Fruit fly (Drosophila melanogaster) ovary, adult (tissue): Measurements from ENCODE around the gene CYLD.

Experiments used
- CG17801 ChIP-seq: fragments of 200-800 bp; optimal IDR thresholded peaks from 2 replicates; lab custom pipeline; 2019; ENCODE audit warnings: missing biosample characterization, mild to moderate bottlenecking, missing genetic modification characterization, moderate library complexity; ENCODE audit not compliant: partially characterized antibody

CYLD gene

DNA sequence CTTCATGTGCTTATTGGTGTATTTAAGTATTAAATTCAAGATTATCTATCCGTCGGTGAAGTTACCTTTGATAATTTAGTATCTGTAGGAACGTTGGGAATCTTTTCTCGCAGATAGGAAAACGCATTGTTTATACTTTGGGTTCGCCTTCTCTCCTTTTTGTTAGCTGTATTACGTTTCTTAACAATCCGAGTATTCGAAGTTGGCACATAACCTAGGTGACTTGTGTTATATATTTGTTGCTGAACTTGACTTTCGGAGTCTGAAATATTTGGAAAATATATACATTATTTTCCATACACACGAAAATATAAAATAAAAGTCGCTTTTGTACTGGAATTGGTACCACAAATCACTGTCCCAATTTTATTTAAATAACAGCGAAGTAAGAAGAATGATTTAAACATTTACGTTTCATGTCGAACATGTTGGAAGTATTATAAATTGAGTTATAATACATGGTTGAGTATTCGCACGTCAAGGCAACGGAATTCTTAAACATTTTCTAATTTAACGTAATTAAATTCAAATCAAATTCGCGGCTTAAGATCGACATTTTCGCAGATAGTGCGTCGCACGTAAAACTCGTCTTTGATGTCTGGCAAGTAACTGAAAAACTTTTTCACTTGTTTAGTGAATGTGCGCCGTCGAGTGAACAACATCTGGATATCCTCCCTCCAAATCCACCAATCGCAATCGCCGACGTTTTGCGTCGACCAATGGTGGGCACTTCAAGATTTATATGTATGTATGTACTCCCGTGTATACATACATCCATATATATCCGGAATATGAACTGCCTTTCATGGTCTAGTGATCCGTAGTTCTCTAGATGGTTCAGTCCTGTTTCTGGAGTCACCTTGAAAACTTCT is 4.6 kb downstream of the CYLD start, which contains the start of gene Hand:
Hand (minus strand) TSS at position 588 of the 872 bp plus-strand sequence.
- TF ChIP-seq CG17801, result no peak

DNA sequence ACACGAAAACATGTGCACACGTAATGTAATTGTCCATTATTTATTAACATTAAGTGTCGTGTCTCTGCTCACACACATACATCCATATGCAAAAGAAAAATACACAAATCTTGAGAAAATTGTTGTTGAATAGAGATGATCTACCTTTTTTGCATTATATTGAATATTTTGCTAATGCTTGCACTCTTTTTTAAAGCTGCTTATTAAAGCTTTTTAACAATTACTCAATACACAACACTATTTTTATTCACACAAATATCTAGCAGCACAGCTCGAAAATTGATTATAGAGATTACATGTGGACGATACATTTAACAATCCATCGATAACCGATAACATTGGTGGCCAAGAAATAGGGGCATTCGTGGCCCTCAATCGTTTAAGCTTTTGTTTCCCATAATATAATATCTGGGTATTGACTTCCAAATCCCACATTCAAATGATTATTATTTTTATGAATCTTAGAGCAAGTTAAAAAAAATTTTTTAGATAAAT is 7.5 kb downstream of the CYLD start, which contains the start of gene Ufd4:
Ufd4 (minus strand) TSS at position 300 of the 495 bp plus-strand sequence.
- TF ChIP-seq CG17801, result peak; percentile 65

DNA sequence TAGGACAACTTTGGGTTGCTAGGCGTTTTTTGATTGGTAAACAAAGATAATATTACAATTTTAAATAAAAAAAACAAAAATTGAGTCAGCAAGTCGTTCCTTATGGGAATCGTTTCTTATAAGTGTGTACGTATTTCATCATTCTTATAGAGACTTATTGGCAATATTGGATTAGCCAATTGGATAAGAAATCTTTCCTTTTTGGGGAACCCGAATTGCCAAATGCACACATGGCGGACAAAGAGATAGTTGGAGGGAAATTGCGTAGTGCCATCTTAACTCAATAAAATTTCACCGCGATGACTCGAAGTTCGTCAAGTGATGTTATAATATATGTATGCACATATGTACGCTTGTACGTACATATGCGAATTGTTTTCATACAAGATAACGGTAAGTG is 8.4 kb downstream of the CYLD start:
- TF ChIP-seq CG17801, result no peak

DNA sequence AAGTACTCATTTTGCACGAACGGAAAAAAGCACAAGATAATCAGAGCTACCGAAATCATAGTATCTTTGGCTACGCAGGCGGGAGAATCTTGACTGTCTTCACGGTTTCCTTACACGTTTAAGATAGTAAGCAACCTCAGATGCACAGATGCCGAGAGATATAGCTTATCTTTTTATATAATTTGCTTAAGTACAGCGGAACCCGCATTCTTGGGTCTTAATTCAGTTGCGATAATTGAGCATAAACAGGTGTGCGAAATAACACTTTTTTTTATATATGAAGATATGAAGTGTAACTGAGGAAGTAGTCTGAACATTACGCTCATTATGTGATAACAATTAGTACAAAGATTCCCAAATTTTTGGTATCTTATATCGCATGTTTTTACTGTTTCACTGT is 18.9 kb downstream of the CYLD start, which contains the start of gene CG34043:
CG34043 (minus strand) TSS at position 101 of the 400 bp plus-strand sequence.
- no peak for TF ChIP-seq CG17801

DNA sequence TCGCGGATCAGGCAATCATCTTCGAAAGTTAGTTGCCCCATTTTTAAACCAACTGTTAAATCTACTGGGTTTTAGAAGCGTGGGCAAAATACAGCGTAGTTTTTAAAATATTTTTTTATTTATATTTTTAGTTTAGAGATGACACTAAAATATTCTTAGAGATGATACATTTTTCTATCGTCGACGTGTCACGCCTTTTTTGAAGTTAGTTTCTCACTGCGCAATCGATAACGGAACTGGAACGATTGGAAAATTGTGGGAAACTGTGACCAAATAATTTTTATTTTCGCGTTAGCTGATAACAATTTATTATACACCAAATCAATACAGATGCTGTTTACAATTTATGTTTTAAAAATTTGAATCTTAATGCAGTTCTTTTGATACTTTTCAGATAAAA is 21.0 kb downstream of the CYLD start, which contains the start of gene Utx:
Utx (minus strand) TSS at position 154 of the 400 bp plus-strand sequence.
- TF ChIP-seq CG17801, result peak; percentile 26

DNA sequence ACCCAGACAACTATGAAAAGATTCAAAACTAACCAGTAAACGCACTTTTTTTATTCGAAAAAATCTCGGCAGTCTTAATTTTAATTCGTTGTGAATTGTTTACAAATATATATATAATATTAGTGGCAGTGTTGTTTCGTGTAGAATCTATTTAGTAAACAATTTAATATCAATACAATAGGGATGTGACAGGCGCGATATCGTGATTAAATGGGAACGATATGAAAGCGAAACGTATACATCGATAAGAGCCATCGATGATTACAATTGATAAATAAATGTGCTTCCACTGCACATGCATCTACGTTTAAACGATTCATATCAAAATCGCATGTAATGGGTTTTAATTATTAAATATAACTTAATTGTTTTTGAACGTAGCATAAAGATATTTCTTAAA is 22.3 kb downstream of the CYLD start:
- peak; percentile 37 for TF ChIP-seq CG17801

DNA sequence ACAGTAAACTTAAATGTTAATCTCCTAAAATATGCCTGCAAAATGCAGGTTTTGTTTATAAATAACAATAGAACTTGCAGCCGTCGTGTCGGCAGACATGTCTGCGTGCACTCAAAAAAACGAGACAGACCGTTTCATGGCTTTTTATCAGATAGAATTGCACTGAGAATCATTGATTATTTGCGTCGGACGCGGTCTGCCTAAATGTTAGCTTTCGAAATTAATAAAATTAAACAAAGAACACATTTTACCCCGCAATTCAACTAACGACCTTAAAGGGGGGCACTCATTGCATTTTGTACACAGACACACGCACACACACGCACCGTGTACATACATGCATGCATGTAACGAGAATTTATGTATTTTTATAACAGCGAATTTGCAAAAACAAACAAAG is 22.8 kb downstream of the CYLD start:
- no peak for TF ChIP-seq CG17801

DNA sequence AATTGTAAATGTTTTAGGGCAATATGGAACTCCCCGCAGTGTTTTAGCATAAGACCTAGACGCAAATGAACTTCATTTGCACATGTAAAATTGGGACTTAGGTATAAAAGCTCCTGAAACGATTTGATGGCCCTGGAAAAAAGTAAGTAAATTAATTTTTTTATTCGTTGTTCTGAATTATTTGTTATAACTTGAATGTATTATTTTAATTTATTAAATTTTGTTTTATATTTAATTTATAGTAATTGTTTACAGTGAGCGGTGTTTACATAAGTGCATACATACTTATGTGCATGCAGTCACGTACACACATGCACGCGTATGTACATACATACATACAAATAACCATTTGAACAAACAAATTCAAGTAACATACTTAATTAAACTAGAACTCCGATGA is 23.2 kb downstream of the CYLD start:
- TF ChIP-seq CG17801, result peak; percentile 79

DNA sequence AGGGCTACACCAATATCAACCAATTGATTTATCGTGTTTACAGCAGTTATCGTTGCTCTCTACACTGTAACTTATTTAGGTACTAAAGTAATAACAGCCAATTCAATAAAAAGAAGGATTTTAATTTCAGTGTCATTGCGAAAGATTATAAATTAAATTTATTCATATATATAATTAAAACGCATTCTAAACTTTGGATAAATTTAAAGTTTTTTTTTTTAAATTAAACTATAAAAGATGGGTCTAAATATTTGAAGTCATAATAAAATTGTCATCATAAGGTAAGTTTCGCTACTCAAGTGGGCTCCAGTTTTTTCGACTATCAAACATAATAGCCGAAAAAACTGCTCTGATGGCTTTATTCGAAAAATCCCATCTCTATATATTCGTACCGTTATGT is 27.4 kb downstream of the CYLD start, which contains the start of gene trk:
trk (minus strand) TSS at position 101 of the 400 bp plus-strand sequence.
- peak; percentile 34 for TF ChIP-seq CG17801

DNA sequence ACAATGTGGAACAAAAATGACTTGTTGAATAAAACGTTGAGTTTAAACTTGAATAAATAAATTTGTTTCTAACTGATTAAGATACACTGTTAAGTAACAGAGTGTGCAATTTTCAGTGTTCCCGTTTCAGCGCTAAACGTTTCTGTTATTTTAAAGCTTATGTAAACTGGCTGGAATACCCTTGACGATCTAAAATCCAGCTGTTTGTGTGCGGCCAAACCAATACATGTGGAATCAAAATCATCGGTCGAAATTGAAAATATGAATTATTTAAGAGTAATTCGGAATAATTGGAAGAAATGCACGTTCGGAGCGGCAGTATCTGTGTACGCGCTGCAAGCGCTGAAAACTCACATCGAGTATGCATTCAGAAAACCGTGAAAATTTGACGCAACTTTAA is 29.8 kb downstream of the CYLD start, which contains the start of gene Mulk:
Mulk (plus strand) TSS at position 198 of the 400 bp plus-strand sequence.
- TF ChIP-seq CG17801, result no peak

DNA sequence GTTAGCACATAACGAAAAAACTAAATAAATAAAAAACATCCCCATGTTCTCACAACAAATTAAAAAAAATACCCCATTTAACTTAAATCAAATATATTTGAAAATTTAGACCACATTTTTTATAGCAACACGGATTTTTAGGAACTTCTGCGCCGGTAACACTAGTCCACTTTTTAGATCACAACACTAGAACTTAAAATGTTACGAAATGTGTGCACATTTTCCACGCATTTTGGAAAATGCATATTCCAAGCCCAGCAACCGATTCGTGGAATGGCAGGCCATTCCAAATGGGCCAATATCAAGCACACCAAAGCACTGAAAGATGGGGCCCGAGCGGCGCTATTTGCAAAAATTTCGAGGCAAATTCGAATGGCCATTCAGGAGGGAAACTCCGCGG is 31.0 kb downstream of the CYLD start, which contains the start of gene CG4957:
CG4957 (plus strand) TSS at position 185 of the 400 bp plus-strand sequence.
- no peak for TF ChIP-seq CG17801

DNA sequence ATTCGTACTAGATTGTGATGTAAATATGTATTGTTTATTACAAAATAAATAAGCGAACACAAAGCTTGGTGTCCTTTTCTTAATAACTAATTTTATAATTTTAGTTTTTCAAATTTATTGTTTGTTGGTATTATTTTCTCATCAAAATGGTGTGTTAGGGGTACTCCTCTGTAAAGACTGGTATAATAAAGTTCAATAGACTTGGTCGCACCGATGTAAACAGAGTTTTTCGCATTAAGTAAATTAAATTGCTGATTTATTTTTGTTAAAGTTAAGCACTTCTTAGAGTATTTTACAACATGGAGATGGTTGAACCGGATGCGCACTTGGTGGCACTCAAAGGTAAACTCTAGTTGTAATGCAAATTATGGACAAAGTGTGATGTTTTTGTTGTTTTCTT is 33.1 kb downstream of the CYLD start, which contains the start of gene CG4953:
CG4953 (plus strand) TSS at position 193 of the 400 bp plus-strand sequence.
- no peak for TF ChIP-seq CG17801

DNA sequence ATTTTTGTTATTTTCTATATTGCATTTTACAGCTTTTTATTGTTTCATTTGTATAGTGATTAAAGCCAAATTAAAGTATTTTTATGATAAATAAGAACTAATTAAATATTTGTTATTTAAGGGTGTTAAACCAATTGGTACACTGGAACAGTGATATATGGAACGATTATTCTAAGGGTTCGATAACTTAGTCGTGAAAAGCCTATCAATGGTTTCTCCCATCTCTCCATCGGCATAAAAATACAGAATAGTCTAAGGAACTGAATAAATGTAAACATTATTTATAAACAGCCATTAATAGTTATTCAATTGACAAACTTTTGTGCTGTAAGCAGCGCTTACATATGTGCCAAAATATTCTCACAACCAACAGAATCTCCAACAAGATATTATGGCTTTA is 34.5 kb downstream of the CYLD start, which contains the start of gene Mob3:
Mob3 (plus strand) TSS at position 208 of the 400 bp plus-strand sequence.
- peak; percentile 21 for TF ChIP-seq CG17801

DNA sequence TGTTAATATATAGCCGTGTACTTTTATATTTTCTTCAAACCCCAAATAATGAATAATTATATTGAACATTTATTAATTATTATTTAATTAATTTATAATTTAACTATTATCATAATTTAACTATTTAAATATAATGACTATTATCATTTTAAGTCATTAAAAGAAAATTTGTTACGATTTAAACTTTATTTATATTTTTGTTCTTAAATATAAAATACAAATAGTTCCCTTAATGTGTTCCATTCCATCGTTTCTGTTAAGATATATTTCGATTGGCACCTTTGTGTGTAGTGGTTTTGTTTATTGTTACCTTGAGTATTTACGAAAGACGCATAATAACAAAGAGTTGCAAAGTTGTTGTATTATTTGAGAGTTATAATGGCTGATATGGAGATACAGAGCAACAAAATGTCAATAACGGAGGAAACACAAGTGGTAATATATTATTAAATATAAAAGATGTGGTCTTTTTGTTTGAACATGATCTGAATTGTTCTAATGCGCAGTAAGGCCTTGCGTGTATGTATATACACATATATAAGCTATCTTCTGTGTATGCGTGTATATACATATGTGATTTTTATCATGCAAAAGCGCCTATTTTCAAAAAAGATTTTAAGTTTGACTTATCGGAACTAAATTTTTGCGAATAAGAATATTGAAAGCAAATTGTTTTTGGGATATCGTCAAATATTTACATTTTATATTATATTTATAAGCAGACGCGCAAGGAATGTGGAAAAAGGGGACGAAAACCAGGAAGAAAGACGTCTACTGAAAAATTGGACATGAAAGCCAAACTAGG is 35.6 kb downstream of the CYLD start, which contains the start of gene REPTOR-BP:
REPTOR-BP (plus strand) TSS at position 296 of the 805 bp plus-strand sequence.
- no peak for TF ChIP-seq CG17801

DNA sequence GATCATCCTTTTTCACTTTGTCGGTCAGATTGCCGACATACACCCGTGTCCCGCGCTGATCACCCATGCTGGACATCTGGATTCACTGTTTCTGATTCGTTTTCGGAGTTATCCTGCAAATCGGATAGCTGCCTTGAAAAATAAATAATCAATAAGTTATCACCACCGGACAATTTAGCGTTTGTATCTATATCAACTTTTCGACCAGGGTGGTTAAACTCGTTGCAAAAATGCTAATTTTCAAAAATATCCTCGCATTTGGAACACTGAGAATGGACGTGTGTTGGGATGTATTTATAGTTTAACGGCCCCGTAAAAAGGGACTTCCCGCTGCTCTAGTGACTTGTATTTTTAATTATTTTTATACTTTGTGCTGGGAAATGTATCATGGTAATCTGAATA is 36.3 kb downstream of the CYLD start, which contains the start of gene Rsf1:
Rsf1 (minus strand) TSS at position 212 of the 402 bp plus-strand sequence.
- no peak for TF ChIP-seq CG17801

DNA sequence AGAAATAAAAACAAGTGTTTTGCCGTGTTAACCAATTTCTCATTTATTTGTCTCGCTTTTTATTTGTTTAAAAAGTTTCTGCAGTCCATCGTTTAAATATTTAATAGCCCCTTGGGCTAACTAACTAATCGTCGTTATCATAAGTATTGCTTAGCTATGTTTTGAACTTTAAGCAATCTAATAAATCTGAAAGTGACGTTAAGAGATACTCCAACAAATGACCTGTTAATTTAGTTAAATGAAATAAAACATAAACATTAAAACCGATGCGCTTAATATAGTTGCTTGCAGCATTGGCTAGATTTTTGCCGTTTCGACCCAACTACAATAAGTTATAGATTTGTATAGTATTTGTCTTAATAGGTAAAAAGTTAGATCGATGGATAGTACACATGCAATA is 37.9 kb downstream of the CYLD start:
- TF ChIP-seq CG17801, result no peak
